Worm (Caenorhabditis elegans) whole organism, L3 larva: Measurements from ENCODE around the gene F34H10.5.

Experiments
- R02D3.7 ChIP-seq: fragments of 150-350 bp; optimal IDR thresholded peaks from 2 replicates; lab custom pipeline; 2014; ENCODE audit warnings: missing biosample characterization, missing genetic modification characterization
- aly-2 ChIP-seq: fragments of 150-350 bp; optimal IDR thresholded peaks from 2 replicates; lab custom pipeline; 2014; ENCODE audit warnings: missing biosample characterization, missing genetic modification characterization
- ceh-16 ChIP-seq: sonication (generic microtip); optimal IDR thresholded peaks from 2 replicates; lab custom pipeline; 2017; ENCODE audit warnings: missing biosample characterization, missing genetic modification characterization
- ceh-28 ChIP-seq: fragments of 150-350 bp; optimal IDR thresholded peaks from 2 replicates; lab custom pipeline; 2014; ENCODE audit warnings: missing biosample characterization, missing genetic modification reagents, missing genetic modification characterization
- ceh-82 ChIP-seq: fragments of 150-350 bp; optimal IDR thresholded peaks from 2 replicates; lab custom pipeline; 2014; ENCODE audit warnings: missing biosample characterization, missing genetic modification characterization
- daf-12 ChIP-seq: fragments of 150-350 bp; optimal IDR thresholded peaks from 2 replicates; lab custom pipeline; 2014; ENCODE audit warnings: missing biosample characterization, missing genetic modification reagents, missing genetic modification characterization
- egl-5 ChIP-seq: fragments of 150-350 bp; optimal IDR thresholded peaks from 2 replicates; lab custom pipeline; 2017; ENCODE audit warnings: missing biosample characterization, missing genetic modification reagents, missing genetic modification characterization, inconsistent platforms
- elt-1 ChIP-seq: fragments of 150-350 bp; optimal IDR thresholded peaks from 2 replicates; lab custom pipeline; 2014; ENCODE audit warnings: missing biosample characterization, missing genetic modification characterization
- elt-2 ChIP-seq: sonication (generic microtip); optimal IDR thresholded peaks from 2 replicates; lab custom pipeline; 2016; ENCODE audit warnings: missing genetic modification reagents, mild to moderate bottlenecking, missing genetic modification characterization, missing compliant biosample characterization
- elt-3 ChIP-seq, 3 experiments: fragments of 150-350 bp in 1 of 3; sonication (generic microtip) in 2 of 3; optimal IDR thresholded peaks; 2 replicates in 2 of 3; 4 replicates in 1 of 3; lab custom pipeline; 2014 to 2017; ENCODE audit warnings: missing biosample characterization in 3 of 3, missing genetic modification characterization in 3 of 3
- eor-1 ChIP-seq, 2 experiments: fragments of 150-350 bp; optimal IDR thresholded peaks; 2 replicates each; lab custom pipeline; 2014 to 2018; ENCODE audit warnings: missing biosample characterization in 2 of 2, missing genetic modification characterization in 2 of 2
- fkh-2 ChIP-seq: fragments of 150-350 bp; optimal IDR thresholded peaks from 2 replicates; lab custom pipeline; 2014; ENCODE audit warnings: missing biosample characterization, missing genetic modification reagents, missing genetic modification characterization
- hmg-11 ChIP-seq: sonication (generic microtip); optimal IDR thresholded peaks from 2 replicates; lab custom pipeline; 2016; ENCODE audit warnings: missing genetic modification characterization, missing compliant biosample characterization
- jun-1 ChIP-seq: fragments of 150-350 bp; optimal IDR thresholded peaks from 2 replicates; lab custom pipeline; 2014; ENCODE audit warnings: missing biosample characterization, missing genetic modification reagents, missing genetic modification characterization
- lin-15B ChIP-seq: fragments of 150-350 bp; optimal IDR thresholded peaks from 2 replicates; lab custom pipeline; 2014; ENCODE audit warnings: missing biosample characterization, missing genetic modification characterization
- lin-39 ChIP-seq: fragments of 150-350 bp; optimal IDR thresholded peaks from 2 replicates; lab custom pipeline; 2018; ENCODE audit warnings: missing biosample characterization, missing genetic modification reagents, missing genetic modification characterization
- lsy-12 ChIP-seq: sonication (generic microtip); optimal IDR thresholded peaks from 2 replicates; lab custom pipeline; 2016; ENCODE audit warnings: mild to moderate bottlenecking, missing genetic modification characterization, missing compliant biosample characterization
- mdl-1 ChIP-seq: fragments of 150-350 bp; optimal IDR thresholded peaks from 2 replicates; lab custom pipeline; 2014; ENCODE audit warnings: missing biosample characterization, missing genetic modification characterization
- nhr-11 ChIP-seq: fragments of 150-350 bp; optimal IDR thresholded peaks from 2 replicates; lab custom pipeline; 2014; ENCODE audit warnings: missing biosample characterization, missing genetic modification characterization
- nhr-12 ChIP-seq: fragments of 150-350 bp; optimal IDR thresholded peaks from 2 replicates; lab custom pipeline; 2014; ENCODE audit warnings: missing biosample characterization, missing genetic modification characterization
- nhr-23 ChIP-seq: fragments of 150-350 bp; optimal IDR thresholded peaks from 2 replicates; lab custom pipeline; 2014; ENCODE audit warnings: missing biosample characterization, missing genetic modification reagents, missing genetic modification characterization
- nhr-237 ChIP-seq: fragments of 150-350 bp; optimal IDR thresholded peaks from 2 replicates; lab custom pipeline; 2014; ENCODE audit warnings: missing biosample characterization, missing genetic modification characterization
- nhr-25 ChIP-seq: sonication (generic microtip); optimal IDR thresholded peaks from 2 replicates; lab custom pipeline; 2017; ENCODE audit warnings: missing biosample characterization, missing genetic modification characterization
- nhr-43 ChIP-seq: sonication (generic microtip); optimal IDR thresholded peaks from 2 replicates; lab custom pipeline; 2016; ENCODE audit warnings: mild to moderate bottlenecking, missing genetic modification characterization, missing compliant biosample characterization; ENCODE audit not compliant: poor library complexity, severe bottlenecking
- nhr-67 ChIP-seq: fragments of 150-350 bp; optimal IDR thresholded peaks from 2 replicates; lab custom pipeline; 2014; ENCODE audit warnings: missing biosample characterization, missing genetic modification characterization
- nhr-76 ChIP-seq: fragments of 150-350 bp; sonication (generic microtip); optimal IDR thresholded peaks from 5 replicates; lab custom pipeline; 2014; ENCODE audit warnings: missing biosample characterization, missing genetic modification characterization
- nhr-77 ChIP-seq: fragments of 150-350 bp; optimal IDR thresholded peaks from 2 replicates; lab custom pipeline; 2014; ENCODE audit warnings: missing biosample characterization, missing genetic modification characterization
- pha-4 ChIP-seq: fragments of 150-350 bp; optimal IDR thresholded peaks from 2 replicates; lab custom pipeline; 2014; ENCODE audit warnings: missing biosample characterization, missing genetic modification reagents, missing genetic modification characterization
- pqm-1 ChIP-seq: fragments of 150-350 bp; optimal IDR thresholded peaks from 2 replicates; lab custom pipeline; 2017; ENCODE audit warnings: missing biosample characterization, missing genetic modification characterization, inconsistent platforms
- sea-2 ChIP-seq: fragments of 150-350 bp; sonication (generic microtip); optimal IDR thresholded peaks from 4 replicates; lab custom pipeline; 2014; ENCODE audit warnings: missing biosample characterization, missing genetic modification reagents, missing genetic modification characterization
- skn-1 ChIP-seq: fragments of 150-350 bp; optimal IDR thresholded peaks from 2 replicates; lab custom pipeline; 2014; ENCODE audit warnings: missing biosample characterization, missing genetic modification characterization
- unc-62 ChIP-seq: fragments of 150-350 bp; sonication (generic microtip); optimal IDR thresholded peaks from 4 replicates; lab custom pipeline; 2014; ENCODE audit warnings: missing biosample characterization, missing genetic modification reagents, missing genetic modification characterization
- zag-1 ChIP-seq: fragments of 150-350 bp; optimal IDR thresholded peaks from 2 replicates; lab custom pipeline; 2014; ENCODE audit warnings: missing biosample characterization, missing genetic modification characterization
- ztf-4 ChIP-seq: fragments of 150-350 bp; optimal IDR thresholded peaks from 2 replicates; lab custom pipeline; 2014; ENCODE audit warnings: missing biosample characterization, missing genetic modification characterization

The F34H10.5 gene

ce11 chrX:9603180-9603579 lies 32.3 kb upstream of the F34H10.5 start:
- TF ChIP-seq pha-4 (tag; lab: Kevin White, UChicago) (no peak), lin-15B (tag; lab: Kevin White, UChicago) (no peak), nhr-12 (tag; lab: Kevin White, UChicago) (no peak), nhr-77 (tag; lab: Kevin White, UChicago) (no peak), lsy-12 (tag; lab: Kevin White, UChicago) (no peak), elt-1 (tag; lab: Kevin White, UChicago) (no peak), zag-1 (tag; lab: Kevin White, UChicago) (no peak), aly-2 (tag; lab: Kevin White, UChicago) (no peak), ceh-16 (tag; lab: Kevin White, UChicago) (no peak), skn-1 (no peak), mdl-1 (no peak), fkh-2 (tag; lab: Kevin White, UChicago) (no peak), unc-62 (GFP tag; lab: Kevin White, UChicago) (no peak), sea-2 (GFP tag; lab: Kevin White, UChicago) (no peak), daf-12 (tag; lab: Kevin White, UChicago) (no peak)

- TF ChIP-seq nhr-12 (tag; lab: Kevin White, UChicago), result no peak
- TF ChIP-seq elt-2 (tag; lab: Kevin White, UChicago), result no peak
- no peak for TF ChIP-seq elt-1 (tag; lab: Kevin White, UChicago)
- TF ChIP-seq lin-39 (tag; lab: Kevin White, UChicago), result peak; percentile 46
- no peak for TF ChIP-seq ceh-82 (tag; lab: Kevin White, UChicago)
- TF ChIP-seq nhr-43 (tag; lab: Kevin White, UChicago), result no peak
- peak; percentile 7 for TF ChIP-seq nhr-23 (tag; lab: Kevin White, UChicago)
- no peak for TF ChIP-seq nhr-76 (tag; lab: Kevin White, UChicago)
- TF ChIP-seq egl-5 (tag; lab: Kevin White, UChicago), result peak; percentile 58
- TF ChIP-seq elt-3 (tag; optimal IDR thresholded peaks at IDR 0.05; lab: Kevin White, UChicago), result peak in 1 of 3 experiments; percentile 94
- no peak for TF ChIP-seq unc-62 (GFP tag; lab: Kevin White, UChicago)
- no peak for TF ChIP-seq mdl-1
- no peak for TF ChIP-seq skn-1
Observed at ce11 chrX:9608127-9608526, 27.3 kb upstream of the F34H10.5 start.

ce11 chrX:9610040-9610613 lies 25.3 kb upstream of the F34H10.5 start, which contains the start of gene C11E4.6:
TSS of gene C11E4.6 (plus strand) at chrX:9610563.
- TF ChIP-seq hmg-11 (tag; lab: Kevin White, UChicago) (no peak), jun-1 (tag; lab: Kevin White, UChicago) (no peak), eor-1 (tag; optimal IDR thresholded peaks at IDR 0.05; lab: Kevin White, UChicago) (no peak), nhr-23 (tag; lab: Kevin White, UChicago) (no peak), nhr-12 (tag; lab: Kevin White, UChicago) (no peak), skn-1 (no peak)

- TF ChIP-seq ceh-16 (tag; lab: Kevin White, UChicago) (no peak), nhr-23 (tag; lab: Kevin White, UChicago) (no peak), lsy-12 (tag; lab: Kevin White, UChicago) (no peak), nhr-25 (tag; lab: Kevin White, UChicago) (no peak), elt-3 (tag; optimal IDR thresholded peaks at IDR 0.05; lab: Kevin White, UChicago) (no peak), mdl-1 (no peak)
Observed at ce11 chrX:9616919-9617318, 18.6 kb upstream of the F34H10.5 start, which contains the start of gene C11E4.7. TSS of gene C11E4.7 (plus strand) at chrX:9617219.

ce11 chrX:9620136-9620535 lies 15.3 kb upstream of the F34H10.5 start, which contains the start of gene C11E4.8:
TSS of gene C11E4.8 (plus strand) at chrX:9620436.
- TF ChIP-seq lsy-12 (tag; lab: Kevin White, UChicago) (no peak), nhr-237 (tag; lab: Kevin White, UChicago) (no peak), pqm-1 (tag; lab: Kevin White, UChicago) (no peak), jun-1 (tag; lab: Kevin White, UChicago) (no peak), daf-12 (tag; lab: Kevin White, UChicago) (no peak)

- TF ChIP-seq lin-39 (tag; lab: Kevin White, UChicago) (no peak), skn-1 (no peak), nhr-67 (tag; lab: Kevin White, UChicago) (no peak), ceh-82 (tag; lab: Kevin White, UChicago) (no peak), nhr-12 (tag; lab: Kevin White, UChicago) (no peak), daf-12 (tag; lab: Kevin White, UChicago) (no peak), egl-5 (tag; lab: Kevin White, UChicago) (no peak), unc-62 (GFP tag; lab: Kevin White, UChicago) (no peak), nhr-43 (tag; lab: Kevin White, UChicago) (peak; percentile 59), nhr-25 (tag; lab: Kevin White, UChicago) (peak; percentile 4), nhr-11 (tag; lab: Kevin White, UChicago) (no peak), ceh-28 (tag; lab: Kevin White, UChicago) (no peak), pqm-1 (tag; lab: Kevin White, UChicago) (no peak), R02D3.7 (tag; lab: Kevin White, UChicago) (no peak), hmg-11 (tag; lab: Kevin White, UChicago) (peak; percentile 14), lsy-12 (tag; lab: Kevin White, UChicago) (peak; percentile 4), elt-2 (tag; lab: Kevin White, UChicago) (peak; percentile 27), ztf-4 (tag; lab: Kevin White, UChicago) (no peak), nhr-76 (tag; lab: Kevin White, UChicago) (no peak), zag-1 (tag; lab: Kevin White, UChicago) (no peak)
- TF ChIP-seq, all 47 proteins: peak for 5
Observed at ce11 chrX:9622609-9623008, 12.9 kb upstream of the F34H10.5 start.
